Fruit fly (Drosophila melanogaster): ENCODE data around the gene Ir85a.

Gene Ir85a

DNA sequence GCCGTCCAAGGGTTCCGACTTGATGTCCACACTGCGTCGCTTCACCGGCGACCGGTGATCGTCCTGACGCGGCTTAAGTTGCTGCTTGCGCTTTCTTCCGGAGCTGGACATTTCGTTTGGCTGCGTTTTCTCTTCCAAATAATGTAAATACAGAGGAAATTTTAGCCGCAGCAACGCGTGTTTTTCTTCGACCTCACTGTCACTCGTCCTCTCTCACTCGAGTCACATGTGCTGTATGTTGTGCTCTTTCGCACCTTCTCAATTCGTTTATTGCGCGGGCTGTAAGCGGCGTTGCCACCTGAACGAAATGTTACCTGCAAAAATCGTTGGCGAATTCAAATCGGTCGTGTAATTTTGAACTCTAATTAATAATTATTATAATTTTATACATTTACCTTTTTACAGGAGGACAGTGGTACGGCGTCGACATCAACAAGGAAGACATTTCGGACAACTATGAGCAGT is 10.9 kb downstream of the Ir85a start, which contains the start of gene CG9839 (continued):
- TF ChIP-seq Hey (tag; optimal IDR thresholded peaks at IDR 0.05), result no peak
- TF ChIP-seq NfI (GFP tag; optimal IDR thresholded peaks at IDR 0.05), result no peak
- TF ChIP-seq CG10267 (tag; optimal IDR thresholded peaks at IDR 0.05), result no peak
- no peak for TF ChIP-seq BEAF-32 (GFP tag; optimal IDR thresholded peaks at IDR 0.05)
- no peak for TF ChIP-seq Rx (GFP tag; IDR thresholded peaks at IDR 0.05)
- TF ChIP-seq Pdp1 (GFP tag; optimal IDR thresholded peaks at IDR 0.05), result no peak
- no peak for TF ChIP-seq CG15514 (GFP tag; optimal IDR thresholded peaks at IDR 0.05)
- TF ChIP-seq CG8765 (GFP tag; IDR thresholded peaks at IDR 0.05), result no peak
- TF ChIP-seq Dfd (GFP tag; optimal IDR thresholded peaks at IDR 0.05), result no peak
- TF ChIP-seq Dbx (GFP tag; IDR thresholded peaks at IDR 0.05), result no peak
- TF ChIP-seq CG32532 (GFP tag; IDR thresholded peaks at IDR 0.05), result no peak
- TF ChIP-seq Fer2 (tag; optimal IDR thresholded peaks at IDR 0.05), result no peak
- TF ChIP-seq HmgD (GFP tag; optimal IDR thresholded peaks at IDR 0.05), result no peak
- TF ChIP-seq twi (tag; optimal IDR thresholded peaks at IDR 0.05), result no peak
- no peak for TF ChIP-seq nmo (GFP tag; optimal IDR thresholded peaks at IDR 0.05)
- TF ChIP-seq Bteb2 (GFP tag; optimal IDR thresholded peaks at IDR 0.05), result no peak
- TF ChIP-seq CG17328 (GFP tag; IDR thresholded peaks at IDR 0.05), result no peak
- TF ChIP-seq Hmx (GFP tag; optimal IDR thresholded peaks at IDR 0.05), result no peak
- no peak for TF ChIP-seq CG11695 (GFP tag; IDR thresholded peaks at IDR 0.05)
- TF ChIP-seq lbe (GFP tag; optimal IDR thresholded peaks at IDR 0.05), result no peak
- no peak for TF ChIP-seq nau (GFP tag; optimal IDR thresholded peaks at IDR 0.05)
- no peak for TF ChIP-seq CG31441 (GFP tag; IDR thresholded peaks at IDR 0.05)
- TF ChIP-seq chinmo (GFP tag; IDR thresholded peaks at IDR 0.05; ENCODE audit: partially characterized antibody), result no peak
- TF ChIP-seq ase (GFP tag; IDR thresholded peaks at IDR 0.05), result no peak
- no peak for TF ChIP-seq Meics (GFP tag; optimal IDR thresholded peaks at IDR 0.05)
- no peak for TF ChIP-seq amos (GFP tag; IDR thresholded peaks at IDR 0.05; ENCODE audit: partially characterized antibody)
- TF ChIP-seq eyg (GFP tag; optimal IDR thresholded peaks at IDR 0.05), result no peak
- TF ChIP-seq CG17912 (GFP tag; optimal IDR thresholded peaks at IDR 0.05), result peak; percentile 1
- no peak for TF ChIP-seq CG31224 (GFP tag; IDR thresholded peaks at IDR 0.05)
- TF ChIP-seq her (GFP tag; optimal IDR thresholded peaks at IDR 0.05), result no peak
- TF ChIP-seq Max (GFP tag; optimal IDR thresholded peaks at IDR 0.05), result no peak
- peak; percentile 19 for TF ChIP-seq CG12659 (GFP tag; optimal IDR thresholded peaks at IDR 0.05)
- peak; percentile 79 for TF ChIP-seq Dp (GFP tag; optimal IDR thresholded peaks at IDR 0.05)
- no peak for TF ChIP-seq tna (GFP tag; IDR thresholded peaks at IDR 0.05; ENCODE audit: partially characterized antibody)
- TF ChIP-seq CG34422 (GFP tag; IDR thresholded peaks at IDR 0.05), result peak; percentile 62; the same call in 1 of the 3 replicates
- TF ChIP-seq Mrtf (GFP tag; IDR thresholded peaks at IDR 0.05), result no peak
- TF ChIP-seq CG17186 (GFP tag; optimal IDR thresholded peaks at IDR 0.05), result peak; percentile 98
- TF ChIP-seq bab2 (GFP tag; optimal IDR thresholded peaks at IDR 0.05), result no peak
- TF ChIP-seq nerfin-2 (GFP tag; IDR thresholded peaks at IDR 0.05; ENCODE audit: partially characterized antibody), result no peak
- TF ChIP-seq CG1233 (GFP tag; optimal IDR thresholded peaks at IDR 0.05), result no peak
- TF ChIP-seq CG43689 (GFP tag; IDR thresholded peaks at IDR 0.05), result no peak
- peak; percentile 80 for TF ChIP-seq CG15479 (GFP tag; optimal IDR thresholded peaks at IDR 0.05)
- TF ChIP-seq CG2875 (GFP tag; optimal IDR thresholded peaks at IDR 0.05), result no peak
- TF ChIP-seq CG4617 (GFP tag; optimal IDR thresholded peaks at IDR 0.05; ENCODE audit: borderline replicate concordance), result no peak
- TF ChIP-seq Ada2b (GFP tag; IDR thresholded peaks at IDR 0.05), result no peak
- no peak for TF ChIP-seq lilli (GFP tag; optimal IDR thresholded peaks at IDR 0.05)
- no peak for TF ChIP-seq odd (GFP tag; optimal IDR thresholded peaks at IDR 0.05)
- no peak for TF ChIP-seq tx (GFP tag; optimal IDR thresholded peaks at IDR 0.05)
- TF ChIP-seq wek (GFP tag; optimal IDR thresholded peaks at IDR 0.05), result no peak
- TF ChIP-seq NK7.1 (GFP tag; optimal IDR thresholded peaks at IDR 0.05), result no peak
- peak; percentile 77 for TF ChIP-seq dm (GFP tag; optimal IDR thresholded peaks at IDR 0.05)

Data from whole organism, embryonic.